Worm (Caenorhabditis elegans): Measurements from ENCODE around the gene fbxa-157.

fbxa-157 gene

ce11 chrV:17943877-17944472 is 44.4 kb downstream of the fbxa-157 start:
- TF ChIP-seq lir-3 (tag; optimal IDR thresholded peaks at IDR 0.05; ENCODE audit: poor library complexity) (no peak), dpl-1 (GFP tag; optimal IDR thresholded peaks at IDR 0.05) (no peak), nhr-85 (tag) (peak; percentile 35), lin-14 (GFP tag; optimal IDR thresholded peaks at IDR 0.05) (no peak), nhr-76 (tag; optimal IDR thresholded peaks at IDR 0.05) (no peak), efl-3 (GFP tag; optimal IDR thresholded peaks at IDR 0.05) (no peak)

DNA sequence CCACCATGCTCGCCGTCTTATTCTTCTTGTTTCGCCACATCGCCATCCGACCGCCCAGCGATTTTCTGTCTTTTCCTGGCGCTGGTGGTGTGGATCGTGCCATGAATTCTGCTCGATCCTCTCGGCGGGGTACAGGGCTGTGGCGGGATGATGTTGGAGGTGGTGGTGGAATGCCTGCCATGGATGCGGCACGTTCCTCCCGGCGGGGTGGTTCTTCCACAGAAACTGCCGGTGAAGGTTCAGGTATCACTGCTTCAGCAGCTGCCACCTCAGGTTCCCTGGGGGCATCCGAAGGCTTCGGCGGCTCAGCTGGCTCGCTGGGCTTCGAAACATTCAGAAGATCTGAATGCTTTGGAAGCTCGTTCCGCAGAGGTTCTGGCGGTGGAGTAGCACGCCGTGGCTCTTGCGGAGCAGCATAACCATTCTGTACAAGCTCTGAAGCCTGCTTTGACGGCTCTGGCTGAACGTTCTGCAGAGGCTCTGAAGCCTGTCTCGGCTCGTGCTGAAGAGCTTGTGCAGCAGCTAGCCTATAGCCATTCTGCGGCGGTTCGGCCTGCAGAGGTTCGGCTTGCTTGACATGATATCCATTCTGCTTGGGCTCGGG is 45.3 kb downstream of the fbxa-157 start:
- TF ChIP-seq efl-1 (optimal IDR thresholded peaks at IDR 0.05) (no peak), efl-1 (GFP tag; optimal IDR thresholded peaks at IDR 0.05 in 1 of 2) (peak in 1 of 2 experiments; percentile 55), elt-2 (tag; optimal IDR thresholded peaks at IDR 0.05) (no peak), egl-27 (tag; optimal IDR thresholded peaks at IDR 0.05) (no peak)

DNA sequence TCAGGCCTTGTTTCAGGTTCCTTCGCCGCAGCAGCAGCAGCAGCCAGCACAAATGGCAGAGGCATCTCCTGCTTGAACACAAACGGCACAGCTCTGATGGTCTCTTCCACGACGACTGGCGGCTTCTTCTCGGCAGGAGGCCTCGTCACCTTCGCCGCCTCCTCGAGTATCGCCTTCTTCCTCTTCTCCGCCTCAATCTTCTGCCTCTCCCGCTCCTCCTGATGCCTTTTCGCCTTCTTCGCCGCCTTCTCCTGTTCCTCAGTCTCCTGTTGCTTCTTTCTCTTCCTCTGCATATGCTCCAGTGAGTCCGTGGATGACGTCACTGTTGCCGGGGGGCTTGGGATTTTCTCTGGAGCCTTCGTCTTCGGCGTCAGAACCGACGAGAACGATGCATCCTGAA is 45.9 kb downstream of the fbxa-157 start:
- no peak for TF ChIP-seq lir-3 (tag; optimal IDR thresholded peaks at IDR 0.05; ENCODE audit: poor library complexity)

DNA sequence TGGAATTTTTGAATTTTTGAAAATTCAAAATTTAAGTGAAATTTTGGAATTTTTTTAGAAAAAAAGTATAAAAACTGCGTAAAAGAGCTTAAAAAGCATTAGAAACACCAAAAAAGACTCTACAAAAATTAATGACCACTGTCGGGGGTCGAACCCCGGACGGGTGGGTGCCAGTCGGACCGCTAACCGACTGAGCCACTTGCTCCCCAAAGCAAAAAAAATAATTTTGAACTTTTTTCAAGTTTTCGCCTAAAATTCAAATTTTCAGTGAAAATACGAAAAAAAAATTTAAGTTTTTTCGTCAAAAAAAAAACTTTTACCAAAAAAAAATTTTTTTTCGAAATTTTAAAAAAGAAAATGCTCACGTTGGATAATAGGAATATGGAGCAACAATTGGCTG is 47.7 kb downstream of the fbxa-157 start:
- TF ChIP-seq irx-1 (tag; optimal IDR thresholded peaks at IDR 0.05), result no peak
- TF ChIP-seq swsn-7 (tag; optimal IDR thresholded peaks at IDR 0.05), result no peak
- TF ChIP-seq efl-1 (optimal IDR thresholded peaks at IDR 0.05), result no peak
- peak in 1 of 2 experiments; percentile 57 for TF ChIP-seq efl-1 (GFP tag; optimal IDR thresholded peaks at IDR 0.05 in 1 of 2)

- no peak for TF ChIP-seq efl-1 (optimal IDR thresholded peaks at IDR 0.05)
- TF ChIP-seq efl-1 (GFP tag; optimal IDR thresholded peaks at IDR 0.05 in 1 of 2), result peak in 1 of 2 experiments; percentile 64
- no peak for TF ChIP-seq tlp-1 (tag; optimal IDR thresholded peaks at IDR 0.05)
These were observed 48.6 kb downstream of the fbxa-157 start for ce11 chrV:17948036-17948691.

DNA sequence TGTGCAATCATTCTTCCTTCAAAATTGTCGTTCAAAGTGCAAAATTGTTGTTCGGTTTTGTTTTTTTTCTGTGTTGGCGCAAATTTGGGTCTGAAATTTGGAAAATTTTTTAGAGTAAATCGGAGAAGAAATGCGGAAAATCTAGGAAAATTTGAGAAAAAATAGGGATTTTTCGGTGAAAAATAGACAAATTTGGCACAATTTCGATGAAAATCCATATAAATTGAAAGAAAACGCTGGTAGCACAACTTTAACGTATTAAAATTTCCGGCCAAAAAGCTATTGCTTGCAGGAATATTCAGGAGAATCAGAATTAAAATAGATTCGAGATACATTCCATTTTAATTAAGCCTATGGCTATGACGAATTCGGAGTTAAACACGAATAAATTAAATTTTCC is 49.5 kb downstream of the fbxa-157 start, which contains the start of gene dpy-21:
TSS of gene dpy-21 (minus strand) at position 101 of the 400 bp plus-strand sequence.
- TF ChIP-seq dpl-1 (GFP tag; optimal IDR thresholded peaks at IDR 0.05) (no peak), jun-1 (tag; optimal IDR thresholded peaks at IDR 0.05) (no peak), unc-130 (tag; optimal IDR thresholded peaks at IDR 0.05) (no peak), egl-27 (tag; optimal IDR thresholded peaks at IDR 0.05) (no peak), pax-3 (tag; optimal IDR thresholded peaks at IDR 0.05) (no peak), rnt-1 (tag; optimal IDR thresholded peaks at IDR 0.05) (no peak), mab-9 (GFP tag; IDR thresholded peaks at IDR 0.05) (no peak)

Measured in whole organism, L1 larva.